Worm (Caenorhabditis elegans) whole organism, L4 larva: ENCODE results near the gene C30B5.6.

ENCODE experiments used
- F49E8.2 ChIP-seq: sonication (generic microtip); optimal IDR thresholded peaks from 2 replicates; lab custom pipeline; 2016; ENCODE audit warnings: missing compliant biosample characterization, mild to moderate bottlenecking, missing genetic modification characterization, borderline replicate concordance
- Y105C5A.15 ChIP-seq: fragments of 200-800 bp; sonication (Bioruptor generic); IDR thresholded peaks from 2 replicates; pipeline ENCODE4 v1.3.6; 2022; ENCODE audit warnings: missing genetic modification characterization, missing compliant biosample characterization
- fos-1 ChIP-seq: fragments of 150-350 bp; optimal IDR thresholded peaks from 2 replicates; lab custom pipeline; 2014; ENCODE audit warnings: missing biosample characterization, missing genetic modification characterization
- lim-7 ChIP-seq: fragments of 200-800 bp; sonication (Bioruptor generic); IDR thresholded peaks from 2 replicates; pipeline ENCODE4 v1.3.6; 2022; ENCODE audit warnings: missing genetic modification characterization, missing compliant biosample characterization
- lin-15B ChIP-seq: fragments of 150-350 bp; sonication (generic microtip); optimal IDR thresholded peaks from 3 replicates; lab custom pipeline; 2014; ENCODE audit warnings: missing biosample characterization, missing genetic modification characterization
- mdt-29 ChIP-seq: fragments of 200-800 bp; sonication (Bioruptor generic); IDR thresholded peaks from 2 replicates; pipeline ENCODE4 v1.3.6; 2022; ENCODE audit warnings: missing genetic modification reagents, missing genetic modification characterization, missing compliant biosample characterization
- mep-1 ChIP-seq: fragments of 150-350 bp; sonication (generic microtip); optimal IDR thresholded peaks from 3 replicates; lab custom pipeline; 2014; ENCODE audit warnings: missing biosample characterization, missing genetic modification characterization
- nhr-237 ChIP-seq: sonication (generic microtip); optimal IDR thresholded peaks from 2 replicates; lab custom pipeline; 2017; ENCODE audit warnings: missing biosample characterization, missing genetic modification characterization
- pha-4 ChIP-seq, 2 experiments: fragments of 150-350 bp in 1 of 2; fragments of 200-800 bp in 1 of 2; sonication (Bioruptor generic) in 1 of 2; IDR thresholded peaks in 1 of 2; optimal IDR thresholded peaks in 1 of 2; 2 replicates each; pipeline versions ENCODE4 v1.3.6 to Lab custom; 2014 to 2022; ENCODE audit warnings: missing genetic modification characterization in 2 of 2, missing genetic modification reagents in 2 of 2, missing biosample characterization in 1 of 2, missing compliant biosample characterization in 1 of 2
- snpc-4 ChIP-seq: fragments of 150-350 bp; optimal IDR thresholded peaks from 2 replicates; lab custom pipeline; 2014; ENCODE audit warnings: missing biosample characterization, missing genetic modification characterization

DNA sequence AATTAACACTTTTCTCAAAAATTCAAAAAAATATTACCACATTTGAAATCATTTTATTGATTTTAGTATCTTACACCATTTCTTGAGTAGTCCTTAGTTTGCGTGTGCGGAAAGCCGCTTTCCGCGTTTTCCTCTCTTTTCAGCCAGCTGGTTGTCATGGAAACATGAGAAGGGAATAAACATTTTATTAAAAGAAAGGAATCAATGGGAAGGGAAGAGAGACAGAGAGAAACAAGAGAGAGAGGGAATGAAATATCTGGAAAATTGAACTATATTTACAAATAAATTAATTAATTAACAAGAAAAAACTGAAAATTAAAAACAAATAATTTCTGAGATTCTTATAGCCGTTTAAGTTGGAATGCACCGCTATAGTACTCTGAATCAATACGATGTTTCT lies 3.1 kb downstream of the C30B5.6 start, which contains the start of gene mks-2:
- no peak for TF ChIP-seq mep-1 (tag; lab: Kevin White, UChicago)
- no peak for TF ChIP-seq lim-7
- TF ChIP-seq mdt-29, result no peak
- no peak for TF ChIP-seq Y105C5A.15 (GFP tag; lab: Robert Waterston, UW)
- no peak for TF ChIP-seq pha-4 (GFP tag; IDR thresholded peaks at IDR 0.05; lab: Robert Waterston, UW)
- no peak for TF ChIP-seq pha-4 (tag; optimal IDR thresholded peaks at IDR 0.05; lab: Kevin White, UChicago)
- no peak for TF ChIP-seq nhr-237 (tag; lab: Kevin White, UChicago)
- no peak for TF ChIP-seq F49E8.2 (tag; lab: Kevin White, UChicago)
- no peak for TF ChIP-seq lin-15B (tag; lab: Kevin White, UChicago)
- TF ChIP-seq fos-1 (tag; lab: Kevin White, UChicago), result no peak
- TF ChIP-seq snpc-4 (tag; lab: Kevin White, UChicago), result no peak
